Fruit fly (Drosophila melanogaster) whole organism, adult: ENCODE results near the gene CG12502.

ENCODE experiments used
- CG11617 ChIP-seq: fragments of 200-800 bp; sonication (Bioruptor generic); optimal IDR thresholded peaks from 2 replicates; lab custom pipeline; 2017; ENCODE audit warnings: mild to moderate bottlenecking, missing biosample characterization, missing genetic modification reagents, missing genetic modification characterization
- bab1 ChIP-seq: fragments of 200-800 bp; sonication (Bioruptor generic); optimal IDR thresholded peaks from 3 replicates; lab custom pipeline; 2019; ENCODE audit warnings: missing biosample characterization, mild to moderate bottlenecking, missing genetic modification characterization, moderate library complexity
- cnc ChIP-seq, 2 experiments: fragments of >200 bp; optimal IDR thresholded peaks; 2 replicates each; lab custom pipeline; 2017

dm6 chr3L:852267-852666, 12.9 kb upstream of the CG12502 start:
- TF ChIP-seq CG11617 (GFP tag; lab: Kevin White, UChicago) (no peak), bab1 (no peak), cnc (optimal IDR thresholded peaks at IDR 0.05; lab: Kevin White, UChicago) (no peak)
